Worm (Caenorhabditis elegans) whole organism, L1 larva: Measurements from ENCODE around the gene irg-1.
"Not testable (repeated sequence)": the region's sequence is repeated elsewhere in the genome, so short reads cannot be mapped to it uniquely, and the experiment has no call there.

Experiments used
- aha-1 ChIP-seq: fragments of 150-350 bp; optimal IDR thresholded peaks from 2 replicates; lab custom pipeline; 2014; ENCODE audit warnings: missing biosample characterization, missing genetic modification characterization
- ama-1 ChIP-seq: fragments of 150-350 bp; optimal IDR thresholded peaks from 2 replicates; lab custom pipeline; 2014
- ceh-8 ChIP-seq: fragments of 200-800 bp; sonication (Bioruptor generic); optimal IDR thresholded peaks from 2 replicates; lab custom pipeline; 2018; ENCODE audit warnings: mild to moderate bottlenecking, missing genetic modification characterization, moderate library complexity, missing compliant biosample characterization
- ceh-90 ChIP-seq: sonication (generic microtip); optimal IDR thresholded peaks from 2 replicates; lab custom pipeline; 2016; ENCODE audit warnings: missing genetic modification characterization, missing compliant biosample characterization
- efl-1 ChIP-seq, 4 experiments: fragments of 150-350 bp; optimal IDR thresholded peaks in 3 of 4; peaks in 1 of 4; 1 replicate in 1 of 4; 2 replicates in 3 of 4; lab custom pipeline; 2014; ENCODE audit warnings: missing biosample characterization in 2 of 4, missing genetic modification characterization in 2 of 4, missing genetic modification reagents in 2 of 4
- efl-3 ChIP-seq: fragments of 200-800 bp; sonication (Bioruptor generic); optimal IDR thresholded peaks from 2 replicates; lab custom pipeline; 2018; ENCODE audit warnings: mild to moderate bottlenecking, missing genetic modification characterization, missing compliant biosample characterization
- egl-13 ChIP-seq: sonication (generic microtip); optimal IDR thresholded peaks from 2 replicates; lab custom pipeline; 2016; ENCODE audit warnings: missing genotype, missing genetic modification reagents, missing genetic modification characterization, missing compliant biosample characterization
- elt-2 ChIP-seq: sonication (generic microtip); optimal IDR thresholded peaks from 2 replicates; lab custom pipeline; 2016; ENCODE audit warnings: missing genetic modification characterization, mild to moderate bottlenecking, inconsistent platforms, missing compliant biosample characterization, missing genetic modification reagents
- fkh-10 ChIP-seq: sonication (generic microtip); optimal IDR thresholded peaks from 2 replicates; lab custom pipeline; 2017; ENCODE audit warnings: missing biosample characterization, missing genetic modification reagents, missing genetic modification characterization
- hlh-4 ChIP-seq: sonication (generic microtip); optimal IDR thresholded peaks from 2 replicates; lab custom pipeline; 2016; ENCODE audit warnings: mild to moderate bottlenecking, missing genetic modification characterization, missing compliant biosample characterization
- irx-1 ChIP-seq: sonication (generic microtip); optimal IDR thresholded peaks from 2 replicates; lab custom pipeline; 2016; ENCODE audit warnings: missing genetic modification characterization, missing compliant biosample characterization
- mef-2 ChIP-seq: fragments of 150-350 bp; optimal IDR thresholded peaks from 2 replicates; lab custom pipeline; 2014; ENCODE audit warnings: missing biosample characterization, missing genetic modification characterization
- nhr-84 ChIP-seq: sonication (generic microtip); optimal IDR thresholded peaks from 2 replicates; lab custom pipeline; 2017; ENCODE audit warnings: missing biosample characterization, missing genetic modification characterization
- skn-1 ChIP-seq: fragments of 150-350 bp; optimal IDR thresholded peaks from 2 replicates; lab custom pipeline; 2014; ENCODE audit warnings: missing biosample characterization, missing genetic modification characterization
- snu-23 ChIP-seq: sonication (generic microtip); optimal IDR thresholded peaks from 2 replicates; lab custom pipeline; 2016; ENCODE audit warnings: missing genetic modification characterization, missing compliant biosample characterization
- swsn-7 ChIP-seq: sonication (generic microtip); optimal IDR thresholded peaks from 2 replicates; lab custom pipeline; 2016; ENCODE audit warnings: missing genetic modification characterization, missing compliant biosample characterization
- unc-98 ChIP-seq: fragments of 200-800 bp; sonication (Bioruptor generic); IDR thresholded peaks from 2 replicates; pipeline ENCODE4 v1.3.6; 2022; ENCODE audit warnings: missing genetic modification characterization, missing compliant biosample characterization
- zag-1 ChIP-seq: fragments of 150-350 bp; optimal IDR thresholded peaks from 2 replicates; lab custom pipeline; 2014; ENCODE audit warnings: missing biosample characterization, missing genetic modification characterization

The irg-1 gene

DNA sequence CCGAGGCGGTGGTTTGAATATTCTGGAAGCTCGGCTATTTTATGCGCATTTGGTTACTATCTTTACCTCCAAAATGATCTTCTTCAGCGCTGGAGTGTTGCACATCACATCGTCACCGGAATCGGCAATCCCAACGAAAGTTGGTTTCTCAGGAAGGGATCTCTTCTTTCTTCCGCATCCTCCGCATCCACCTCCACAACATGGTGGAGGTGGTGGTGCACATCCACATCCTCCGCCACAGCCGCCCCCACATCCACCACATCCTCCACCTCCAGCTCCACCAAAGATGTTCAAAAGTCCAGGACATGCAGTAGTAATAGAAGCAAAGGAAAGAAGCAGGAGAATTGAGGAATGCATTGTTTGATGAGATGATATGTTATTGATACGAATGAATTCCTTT, 34.0 kb downstream of the irg-1 start, which contains the start of gene grl-31:
grl-31 (minus strand) TSS at position 357 of the 400 bp plus-strand sequence.
- TF ChIP-seq mef-2 (no peak), ama-1 (lab: Kevin White, UChicago) (no peak), egl-13 (tag; lab: Kevin White, UChicago) (no peak), fkh-10 (no peak), swsn-7 (tag; lab: Kevin White, UChicago) (no peak), ceh-90 (no peak)

DNA sequence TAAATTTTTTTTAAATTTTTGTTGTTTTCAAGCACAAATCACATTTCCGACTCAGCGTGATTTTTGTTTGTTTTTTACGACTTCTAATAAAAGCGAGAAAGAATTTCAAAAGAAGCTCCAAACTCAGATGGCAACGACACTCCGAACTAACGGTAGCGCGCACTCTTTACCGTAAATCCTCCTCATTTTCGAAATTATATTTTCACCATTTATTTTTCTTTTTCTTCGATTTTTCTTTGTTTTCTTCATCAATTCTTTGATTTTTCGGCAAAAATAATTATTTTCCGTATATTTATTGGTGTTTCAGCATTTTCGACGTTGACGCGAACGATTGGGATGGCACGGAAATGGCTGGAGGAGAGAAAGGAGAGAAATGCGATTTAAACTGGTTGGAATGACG, 35.4 kb downstream of the irg-1 start, which contains the start of gene T24A6.1:
T24A6.1 (plus strand) TSS at position 301 of the 400 bp plus-strand sequence.
- TF ChIP-seq efl-3 (GFP tag; lab: Kevin White, UChicago); efl-1 (optimal IDR thresholded peaks at IDR 0.05; lab: Kevin White, UChicago); efl-1 (GFP tag; optimal IDR thresholded peaks at IDR 0.05 in 1 of 2; lab: Kevin White, UChicago); zag-1 (tag; lab: Kevin White, UChicago): not testable (repeated sequence)
- TF ChIP-seq, all 84 proteins: peak for 0; not testable (repeated sequence) for 84

DNA sequence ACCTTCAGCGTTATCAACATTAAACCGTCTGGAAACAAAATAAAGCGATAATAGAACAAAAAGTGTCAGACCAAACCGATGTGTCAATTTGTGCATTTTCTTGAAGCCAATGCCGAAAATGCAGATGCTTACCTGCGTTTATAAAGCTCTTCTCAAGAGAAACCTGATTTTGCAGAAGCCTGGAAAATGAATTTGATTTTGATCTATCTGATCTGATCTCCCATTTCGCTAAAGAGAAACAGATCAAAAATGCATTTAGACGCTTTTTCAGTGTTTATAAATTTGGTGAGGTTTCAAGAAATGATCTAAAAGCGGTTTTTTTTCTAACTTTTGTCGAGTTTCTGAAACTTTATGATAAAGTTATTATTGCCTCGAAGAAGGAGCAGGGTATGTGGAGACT, 39.4 kb downstream of the irg-1 start, which contains the start of gene T24A6.16:
T24A6.16 (minus strand) TSS at position 101 of the 400 bp plus-strand sequence.
- TF ChIP-seq hlh-4 (tag; lab: Kevin White, UChicago); ceh-8 (GFP tag; lab: Kevin White, UChicago); aha-1 (tag; lab: Kevin White, UChicago): not testable (repeated sequence)

DNA sequence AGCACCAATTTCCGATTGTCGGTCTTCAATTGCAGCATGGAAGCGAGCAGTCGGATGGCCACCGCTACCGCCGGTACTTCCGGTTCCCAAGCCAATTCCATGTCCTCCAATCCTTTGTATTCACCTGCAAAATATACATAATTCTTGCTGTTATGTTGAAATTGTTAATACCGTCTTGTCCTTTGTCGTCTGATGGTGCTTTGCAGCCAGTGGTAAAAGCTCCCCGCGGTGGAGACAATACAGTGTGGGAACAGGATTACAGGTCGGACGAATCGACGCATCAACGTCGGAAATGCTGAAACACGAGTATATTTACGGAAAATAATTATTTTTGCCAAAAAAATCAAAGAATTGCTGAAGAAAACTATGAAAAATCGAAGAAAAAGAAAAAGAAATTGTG, 40.9 kb downstream of the irg-1 start, which contains the start of gene T24A6.17:
T24A6.17 (minus strand) TSS at position 101 of the 400 bp plus-strand sequence.
- not testable (repeated sequence) for TF ChIP-seq skn-1 (tag; lab: Kevin White, UChicago); elt-2 (tag; lab: Kevin White, UChicago); efl-1 (optimal IDR thresholded peaks at IDR 0.05; lab: Kevin White, UChicago); efl-1 (GFP tag; optimal IDR thresholded peaks at IDR 0.05 in 1 of 2; lab: Kevin White, UChicago)
- TF ChIP-seq, all 84 proteins: peak for 0; not testable (repeated sequence) for 84

DNA sequence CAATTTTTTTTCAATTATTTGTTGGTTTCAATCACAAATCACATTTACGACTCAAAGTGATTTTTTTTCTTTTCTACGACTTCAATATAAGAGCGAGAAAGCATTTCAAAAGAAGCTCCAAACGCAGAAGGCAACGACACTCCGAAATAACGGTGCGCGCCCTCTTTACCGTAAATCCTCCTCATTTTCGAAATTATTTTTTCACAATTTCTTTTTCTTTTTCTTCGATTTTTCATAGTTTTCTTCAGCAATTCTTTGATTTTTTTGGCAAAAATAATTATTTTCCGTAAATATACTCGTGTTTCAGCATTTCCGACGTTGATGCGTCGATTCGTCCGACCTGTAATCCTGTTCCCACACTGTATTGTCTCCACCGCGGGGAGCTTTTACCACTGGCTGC, 47.3 kb downstream of the irg-1 start, which contains the start of gene F40C5.2:
F40C5.2 (plus strand) TSS at position 301 of the 400 bp plus-strand sequence.
- TF ChIP-seq unc-98 (GFP tag; lab: Robert Waterston, UW); ceh-8 (GFP tag; lab: Kevin White, UChicago); nhr-84 (tag; lab: Kevin White, UChicago): not testable (repeated sequence)

DNA sequence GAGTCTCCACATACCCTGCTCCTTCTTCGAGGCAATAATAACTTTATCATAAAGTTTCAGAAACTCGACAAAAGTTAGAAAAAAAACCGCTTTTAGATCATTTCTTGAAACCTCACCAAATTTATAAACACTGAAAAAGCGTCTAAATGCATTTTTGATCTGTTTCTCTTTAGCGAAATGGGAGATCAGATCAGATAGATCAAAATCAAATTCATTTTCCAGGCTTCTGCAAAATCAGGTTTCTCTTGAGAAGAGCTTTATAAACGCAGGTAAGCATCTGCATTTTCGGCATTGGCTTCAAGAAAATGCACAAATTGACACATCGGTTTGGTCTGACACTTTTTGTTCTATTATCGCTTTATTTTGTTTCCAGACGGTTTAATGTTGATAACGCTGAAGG, 49.0 kb downstream of the irg-1 start, which contains the start of gene F40C5.1:
F40C5.1 (plus strand) TSS at position 301 of the 400 bp plus-strand sequence.
- TF ChIP-seq snu-23 (GFP tag; lab: Kevin White, UChicago); irx-1 (tag; lab: Kevin White, UChicago); hlh-4 (tag; lab: Kevin White, UChicago): not testable (repeated sequence)
